Fruit fly (Drosophila melanogaster): Measurements from ENCODE around the gene CG10654.

Gene CG10654

dm6 chr3L:12490418-12491035 is 17.1 kb downstream of the CG10654 start, which contains the start of gene CG10660 (continued):
- TF ChIP-seq CG31365 (tag; optimal IDR thresholded peaks at IDR 0.05) (peak; percentile 64), CG5953 (GFP tag; IDR thresholded peaks at IDR 0.05) (peak; percentile 78), Fer2 (tag; optimal IDR thresholded peaks at IDR 0.05) (no peak), CG33213 (GFP tag; optimal IDR thresholded peaks at IDR 0.05) (peak; percentile 53), Kr (GFP tag; optimal IDR thresholded peaks at IDR 0.05) (no peak), CG2712 (tag; optimal IDR thresholded peaks at IDR 0.05) (peak; percentile 91), CG17385 (GFP tag; optimal IDR thresholded peaks at IDR 0.05) (peak; percentile 88), ab (GFP tag; optimal IDR thresholded peaks at IDR 0.05) (peak; percentile 58), CG12219 (GFP tag; optimal IDR thresholded peaks at IDR 0.05) (peak; percentile 90), ara (GFP tag; IDR thresholded peaks at IDR 0.05) (peak; percentile 78), CG12744 (GFP tag; optimal IDR thresholded peaks at IDR 0.05) (peak; percentile 53), CG10654 (GFP tag; optimal IDR thresholded peaks at IDR 0.05) (peak; percentile 95), Gug (GFP tag; IDR thresholded peaks at IDR 0.05) (peak; percentile 63; the same call in 2 of the 4 replicates), CG34376 (GFP tag; optimal IDR thresholded peaks at IDR 0.05) (peak; percentile 22), CG4617 (GFP tag; optimal IDR thresholded peaks at IDR 0.05; ENCODE audit: borderline replicate concordance) (peak; percentile 20), Poxn (GFP tag; IDR thresholded peaks at IDR 0.05) (no peak), CG10543 (GFP tag; optimal IDR thresholded peaks at IDR 0.05) (peak; percentile 36), CG9876 (GFP tag; optimal IDR thresholded peaks at IDR 0.05) (no peak), Bteb2 (GFP tag; optimal IDR thresholded peaks at IDR 0.05) (peak; percentile 61), pb (GFP tag; optimal IDR thresholded peaks at IDR 0.05) (peak; percentile 45), CG8478 (optimal IDR thresholded peaks at IDR 0.05) (no peak), CG10209 (GFP tag; optimal IDR thresholded peaks at IDR 0.05) (peak; percentile 88), pros (GFP tag; optimal IDR thresholded peaks at IDR 0.05) (no peak), Bdp1 (GFP tag; optimal IDR thresholded peaks at IDR 0.05) (peak; percentile 50), zfh2 (GFP tag; optimal IDR thresholded peaks at IDR 0.05) (peak; percentile 55), CG18476 (GFP tag; optimal IDR thresholded peaks at IDR 0.05) (peak; percentile 87), Dip2 (GFP tag; IDR thresholded peaks at IDR 0.05) (no peak), az2 (GFP tag; optimal IDR thresholded peaks at IDR 0.05) (peak; percentile 89), Hr39 (optimal IDR thresholded peaks at IDR 0.05) (no peak), CG30431 (GFP tag; optimal IDR thresholded peaks at IDR 0.05) (peak; percentile 73), gem (tag; optimal IDR thresholded peaks at IDR 0.05) (peak; percentile 94), CG3995 (GFP tag; optimal IDR thresholded peaks at IDR 0.05) (peak; percentile 31), CG10366 (GFP tag; IDR thresholded peaks at IDR 0.05) (peak; percentile 88), CG31224 (GFP tag; IDR thresholded peaks at IDR 0.05) (peak; percentile 57), D19A (tag; optimal IDR thresholded peaks at IDR 0.05) (peak; percentile 87), br (optimal IDR thresholded peaks at IDR 0.05) (no peak), CG13287 (GFP tag; IDR thresholded peaks at IDR 0.05; ENCODE audit: partially characterized antibody) (no peak), cwo (GFP tag; optimal IDR thresholded peaks at IDR 0.05) (peak; percentile 75), crp (GFP tag; optimal IDR thresholded peaks at IDR 0.05) (peak in 1 of 2 experiments; percentile 15), CG18011 (GFP tag; optimal IDR thresholded peaks at IDR 0.05) (peak; percentile 73), Usf (GFP tag; optimal IDR thresholded peaks at IDR 0.05) (peak; percentile 60), bbx (GFP tag; IDR thresholded peaks at IDR 0.05; ENCODE audit: partially characterized antibody) (no peak), trem (tag; optimal IDR thresholded peaks at IDR 0.05) (peak; percentile 82), CG7928 (GFP tag; optimal IDR thresholded peaks at IDR 0.05) (peak; percentile 34), Taf1 (GFP tag; IDR thresholded peaks at IDR 0.05) (peak; percentile 45; the same call in 1 of the 2 replicates), oc (tag; optimal IDR thresholded peaks at IDR 0.05) (peak; percentile 92), CG33557 (GFP tag; optimal IDR thresholded peaks at IDR 0.05) (peak; percentile 52), nom (GFP tag; optimal IDR thresholded peaks at IDR 0.05) (peak; percentile 41), sug (tag; optimal IDR thresholded peaks at IDR 0.05) (peak; percentile 67), scrt (GFP tag; optimal IDR thresholded peaks at IDR 0.05) (peak; percentile 69)
